Fruit fly (Drosophila melanogaster): ENCODE data around the gene Rtel1.
A peak's percentile ranks its signal among the peaks of the same experiment; 100 is the strongest.

Rtel1 gene

DNA sequence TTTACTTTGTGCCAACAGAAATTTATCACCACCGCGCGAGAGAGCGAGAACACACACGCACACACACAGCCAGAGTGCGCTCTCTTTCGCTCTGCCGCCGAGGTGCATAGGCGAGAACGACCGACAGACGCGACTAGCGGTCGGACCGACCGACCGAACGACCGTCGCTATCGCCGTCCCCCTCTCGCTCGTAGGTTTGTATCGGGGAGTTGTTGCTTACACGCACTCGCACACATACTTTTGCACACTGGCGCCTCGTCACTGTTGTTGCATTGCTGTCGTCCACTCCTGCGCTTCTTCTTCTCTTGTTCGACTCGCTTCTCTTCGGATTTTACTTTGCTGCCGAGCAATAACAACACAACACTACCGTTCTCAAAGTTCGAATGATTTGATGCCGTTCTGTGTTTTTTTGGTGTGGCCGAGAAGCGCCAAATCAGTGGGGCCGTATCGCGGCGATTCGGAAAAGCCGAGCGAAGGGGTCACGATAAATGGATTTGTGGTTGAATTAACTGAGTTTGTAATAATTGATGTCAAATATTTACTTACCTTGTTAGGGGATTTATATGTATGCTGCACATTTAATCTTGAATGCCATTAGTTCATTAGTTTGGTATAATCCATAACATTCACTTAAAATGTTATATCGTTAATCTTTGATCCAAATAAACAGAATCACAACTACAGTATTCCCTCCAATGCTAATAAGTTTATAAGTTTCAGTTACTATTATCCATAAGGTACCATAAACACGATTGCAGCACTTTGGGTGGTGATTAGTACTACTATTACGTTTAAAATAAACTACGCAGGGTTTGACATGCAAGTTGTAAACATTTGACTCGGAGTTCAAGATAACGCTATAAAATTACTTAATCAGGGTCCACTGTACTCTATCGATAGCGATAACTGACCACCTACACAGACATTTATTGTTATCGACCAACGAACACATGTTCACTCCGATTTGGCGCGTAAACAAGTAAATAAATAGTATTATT is at the start of gene Rtel1, which contains the start of gene IntS6:
Rtel1 (plus strand) TSS at position 884 of the 998 bp plus-strand sequence.
IntS6 (minus strand) TSS at position 391 of the 998 bp plus-strand sequence.
- TF ChIP-seq Dll (optimal IDR thresholded peaks at IDR 0.05) (peak; percentile 58), pan (optimal IDR thresholded peaks at IDR 0.05) (no peak), CG8478 (optimal IDR thresholded peaks at IDR 0.05) (peak; percentile 65), psq (optimal IDR thresholded peaks at IDR 0.05) (no peak)

DNA sequence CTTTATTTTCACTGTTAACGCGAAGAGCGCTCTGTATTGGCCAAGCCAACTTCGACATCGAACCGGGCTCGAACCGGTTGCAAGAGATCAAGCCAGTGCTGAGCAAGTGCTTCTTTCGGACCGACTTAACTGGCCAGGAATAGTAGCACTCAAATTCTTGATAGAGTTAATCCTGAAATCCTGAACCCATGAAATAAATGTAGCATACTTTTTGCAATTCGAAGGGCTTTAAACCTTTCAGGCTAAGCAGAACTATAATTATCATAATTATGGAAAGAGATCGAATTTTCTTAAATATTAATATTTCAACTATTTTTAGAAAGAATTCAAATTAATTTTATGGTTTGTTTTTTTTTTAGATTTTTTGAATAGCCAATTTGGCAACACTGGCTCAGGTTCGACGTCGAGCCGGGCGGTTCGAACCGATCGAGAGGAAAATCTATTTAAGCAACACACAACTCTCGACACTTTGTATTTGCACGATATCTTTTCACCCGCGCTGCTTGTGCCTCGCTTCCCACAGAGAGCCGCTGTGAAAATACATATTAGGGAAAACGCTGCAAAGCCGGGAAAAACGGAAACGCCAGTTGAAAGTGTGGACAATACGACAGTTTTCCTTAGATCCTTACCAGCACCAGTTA is 49.3 kb upstream of the Rtel1 start, which contains the start of gene AdamTS-B:
AdamTS-B (plus strand) TSS at position 471 of the 641 bp plus-strand sequence.
- TF ChIP-seq usp (GFP tag; optimal IDR thresholded peaks at IDR 0.05) (no peak), CG8478 (optimal IDR thresholded peaks at IDR 0.05) (no peak), psq (optimal IDR thresholded peaks at IDR 0.05) (no peak), pan (optimal IDR thresholded peaks at IDR 0.05) (no peak), Dll (optimal IDR thresholded peaks at IDR 0.05) (no peak), EcR (GFP tag; optimal IDR thresholded peaks at IDR 0.05) (no peak)

DNA sequence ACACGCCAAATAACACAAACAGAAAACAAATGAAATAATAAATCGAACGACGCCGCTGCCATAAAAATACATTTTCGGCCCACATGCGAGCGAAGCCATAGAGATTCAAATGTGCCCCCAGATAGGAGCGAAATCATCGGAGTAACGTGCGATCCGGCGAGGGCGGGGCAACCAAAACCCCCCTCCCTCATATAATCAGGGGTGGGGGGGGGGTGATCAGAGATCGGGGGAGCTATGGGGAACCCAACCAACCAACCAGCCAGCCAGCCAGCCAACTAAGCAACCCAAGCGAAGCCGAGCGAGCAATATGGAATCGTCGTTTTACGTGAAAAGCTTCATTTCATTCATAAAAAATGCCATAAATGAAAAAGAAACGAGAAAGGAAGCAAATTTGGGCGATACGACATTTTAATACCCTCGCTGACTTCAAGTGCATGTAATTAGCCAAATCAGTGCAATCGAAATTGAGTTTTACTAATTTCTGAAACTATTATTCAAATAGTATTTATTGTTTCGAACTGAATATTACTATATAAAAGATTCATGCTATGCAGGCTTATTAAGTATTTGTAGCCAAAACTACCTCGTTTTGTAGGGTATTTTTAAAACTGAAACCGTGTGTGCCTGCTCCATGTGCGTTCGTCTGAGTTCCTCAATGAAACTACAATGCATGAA is 47.6 kb upstream of the Rtel1 start:
- TF ChIP-seq Dll (optimal IDR thresholded peaks at IDR 0.05) (no peak), pan (optimal IDR thresholded peaks at IDR 0.05) (peak; percentile 70)

DNA sequence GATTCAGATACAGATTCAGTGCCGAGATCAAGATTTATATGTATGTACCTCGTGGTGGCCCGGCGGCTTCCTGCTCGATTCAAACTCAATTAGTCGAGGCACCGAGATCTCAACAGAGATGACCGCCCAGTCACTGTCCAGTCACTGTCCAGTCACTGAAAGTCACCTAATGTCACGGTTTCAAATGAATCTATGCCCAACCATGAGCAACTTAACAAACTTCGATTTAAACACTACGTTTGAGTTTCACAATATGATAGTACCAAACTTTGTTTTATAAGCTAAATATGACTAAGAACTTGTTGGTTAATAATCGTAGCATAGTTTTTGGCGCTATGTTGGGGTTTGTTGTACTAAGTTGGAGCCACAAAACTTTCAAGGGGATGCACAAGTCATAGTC is 42.5 kb upstream of the Rtel1 start:
- no peak for TF ChIP-seq Dll (optimal IDR thresholded peaks at IDR 0.05)
- TF ChIP-seq pan (optimal IDR thresholded peaks at IDR 0.05), result no peak
- TF ChIP-seq EcR (GFP tag; optimal IDR thresholded peaks at IDR 0.05), result no peak
- TF ChIP-seq CG8478 (optimal IDR thresholded peaks at IDR 0.05), result no peak
- no peak for TF ChIP-seq usp (GFP tag; optimal IDR thresholded peaks at IDR 0.05)
- no peak for TF ChIP-seq psq (optimal IDR thresholded peaks at IDR 0.05)

DNA sequence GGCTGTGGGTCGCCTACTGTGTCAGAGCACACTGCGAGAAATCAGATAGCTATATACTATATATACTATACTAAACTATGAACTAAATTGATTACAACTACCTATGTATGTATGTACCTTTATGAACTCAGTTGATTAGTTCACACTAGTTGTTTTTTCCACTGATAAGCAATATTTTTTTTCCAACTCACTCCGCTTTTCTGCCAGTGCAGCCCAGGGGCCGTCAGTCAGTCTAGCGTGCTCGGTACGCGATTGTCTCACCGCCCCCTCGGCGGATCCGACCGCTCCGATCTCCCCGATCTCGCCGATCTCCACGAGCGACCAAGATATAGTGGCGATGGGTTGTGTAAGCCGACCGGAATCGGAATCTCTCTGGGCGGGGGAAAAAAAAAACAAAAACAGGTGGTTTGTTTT is 41.6 kb upstream of the Rtel1 start:
- TF ChIP-seq psq (optimal IDR thresholded peaks at IDR 0.05), result no peak
- TF ChIP-seq usp (GFP tag; optimal IDR thresholded peaks at IDR 0.05), result no peak
- no peak for TF ChIP-seq Dll (optimal IDR thresholded peaks at IDR 0.05)
- no peak for TF ChIP-seq EcR (GFP tag; optimal IDR thresholded peaks at IDR 0.05)
- no peak for TF ChIP-seq pan (optimal IDR thresholded peaks at IDR 0.05)
- TF ChIP-seq CG8478 (optimal IDR thresholded peaks at IDR 0.05), result no peak

DNA sequence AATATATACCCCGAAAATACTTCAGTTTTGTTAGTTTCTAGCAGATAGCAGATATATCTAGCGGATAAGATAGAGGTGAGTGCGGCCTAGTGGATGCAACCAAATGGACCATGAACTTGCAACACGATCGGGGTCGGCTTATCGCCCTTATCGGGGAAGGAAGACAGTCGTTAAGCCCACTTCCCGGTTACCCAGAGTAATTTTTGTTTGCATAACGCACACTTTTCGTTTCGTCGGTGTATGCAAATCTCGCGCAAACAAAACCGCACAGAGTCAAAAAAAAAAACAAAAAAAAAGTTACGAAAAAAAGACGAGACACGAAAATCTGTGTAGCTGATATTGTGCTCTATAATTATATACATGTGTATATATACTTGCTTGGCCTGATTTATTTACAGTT is 34.6 kb upstream of the Rtel1 start:
- TF ChIP-seq Dll (optimal IDR thresholded peaks at IDR 0.05) (no peak), psq (optimal IDR thresholded peaks at IDR 0.05) (no peak), usp (GFP tag; optimal IDR thresholded peaks at IDR 0.05) (no peak)

DNA sequence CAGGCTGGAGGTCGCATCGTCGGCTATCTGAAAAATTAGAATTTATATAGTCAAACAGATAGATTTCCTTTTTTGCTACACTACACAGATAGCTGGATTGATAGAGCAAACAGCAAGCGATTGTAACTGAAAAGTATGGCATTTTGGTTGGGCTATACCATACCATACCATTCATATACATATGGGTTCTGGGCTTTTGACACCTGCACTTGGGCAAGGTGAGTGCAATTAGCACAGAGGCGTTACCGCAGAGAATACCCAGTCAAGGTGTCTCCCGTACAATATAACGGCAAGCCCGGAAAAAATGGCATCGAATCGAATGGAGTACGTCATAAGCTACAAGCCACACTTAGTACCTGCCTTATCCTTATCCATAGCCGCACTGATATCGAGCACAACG is 32.8 kb upstream of the Rtel1 start:
- no peak for TF ChIP-seq usp (GFP tag; optimal IDR thresholded peaks at IDR 0.05)
- TF ChIP-seq pan (optimal IDR thresholded peaks at IDR 0.05), result no peak
- no peak for TF ChIP-seq EcR (GFP tag; optimal IDR thresholded peaks at IDR 0.05)
- TF ChIP-seq CG8478 (optimal IDR thresholded peaks at IDR 0.05), result no peak
- TF ChIP-seq Dll (optimal IDR thresholded peaks at IDR 0.05), result no peak

DNA sequence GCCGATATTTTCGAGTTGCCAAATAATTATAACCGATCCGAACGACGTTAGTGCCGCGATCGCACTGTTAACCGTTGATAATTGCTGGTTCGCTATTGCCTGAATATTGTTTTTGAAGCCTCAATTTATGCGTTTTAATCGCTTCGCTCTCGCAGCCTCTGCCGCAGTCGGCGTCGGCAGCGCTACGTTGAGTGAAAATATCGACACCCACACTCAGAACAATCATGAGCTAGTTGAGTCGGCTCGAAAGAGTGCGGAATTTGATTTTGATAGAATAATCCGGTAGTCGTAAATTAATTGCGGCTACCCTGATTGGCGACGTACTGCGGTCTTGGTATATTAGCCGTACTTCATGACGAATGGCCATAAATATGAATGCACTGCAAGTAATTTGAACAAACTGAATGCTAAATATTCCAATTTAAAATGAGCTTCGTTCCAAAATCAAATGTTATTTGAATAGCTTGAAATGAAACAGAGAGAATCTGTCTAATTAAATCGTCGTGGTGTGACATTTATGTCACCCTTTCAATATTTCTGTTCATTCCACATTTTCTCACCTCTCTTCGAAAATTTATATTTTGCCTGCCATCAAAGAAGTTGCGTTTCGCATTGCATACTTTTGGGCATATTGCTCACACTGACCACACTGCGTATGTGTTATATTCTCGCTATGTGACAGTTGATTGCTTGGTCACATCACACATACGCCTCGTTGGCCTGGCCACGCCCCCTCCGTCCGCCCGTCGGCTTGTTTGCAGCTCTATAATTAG is 31.9 kb upstream of the Rtel1 start:
- no peak for TF ChIP-seq psq (optimal IDR thresholded peaks at IDR 0.05)
- no peak for TF ChIP-seq EcR (GFP tag; optimal IDR thresholded peaks at IDR 0.05)
- no peak for TF ChIP-seq Dll (optimal IDR thresholded peaks at IDR 0.05)
- TF ChIP-seq usp (GFP tag; optimal IDR thresholded peaks at IDR 0.05), result no peak
- TF ChIP-seq CG8478 (optimal IDR thresholded peaks at IDR 0.05), result no peak
- TF ChIP-seq pan (optimal IDR thresholded peaks at IDR 0.05), result no peak

DNA sequence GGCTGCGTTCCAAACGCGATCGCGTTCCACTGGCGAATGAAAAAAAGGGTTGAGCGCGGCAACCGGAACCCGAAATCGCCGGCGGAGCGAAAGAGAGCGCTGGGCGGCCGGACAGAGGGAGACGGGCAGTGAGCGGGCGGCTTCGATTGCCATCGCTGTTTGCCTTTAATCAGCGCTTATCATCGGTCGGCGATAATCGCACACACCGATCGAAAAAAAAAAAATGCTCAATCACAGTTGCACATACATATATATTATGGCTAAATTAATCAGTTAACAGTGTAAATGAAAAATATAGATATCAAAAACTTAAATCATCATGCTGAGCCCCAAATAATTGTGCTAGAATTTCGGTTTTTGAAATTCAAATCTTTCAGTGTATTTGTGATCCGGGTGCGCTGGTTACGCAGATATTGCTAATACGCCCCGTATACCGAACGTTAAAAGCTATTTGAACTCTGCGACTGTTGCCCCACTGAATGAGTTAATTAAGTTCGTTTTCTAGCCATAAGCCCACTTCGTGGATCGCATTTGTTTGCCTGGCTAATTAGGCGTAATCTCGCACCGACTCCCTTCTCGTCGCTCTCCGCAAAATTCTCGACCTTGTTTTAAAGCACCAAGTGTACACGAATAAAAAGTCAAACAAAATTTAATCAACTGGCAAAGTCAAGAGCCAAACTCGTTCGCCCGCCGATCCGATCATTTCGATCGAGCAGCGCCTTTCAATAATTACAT is 29.6 kb upstream of the Rtel1 start, which contains the start of gene CG33080:
CG33080 (minus strand) TSS at position 38 of the 735 bp plus-strand sequence.
- TF ChIP-seq CG8478 (optimal IDR thresholded peaks at IDR 0.05), result no peak
- no peak for TF ChIP-seq psq (optimal IDR thresholded peaks at IDR 0.05)
- no peak for TF ChIP-seq pan (optimal IDR thresholded peaks at IDR 0.05)
- TF ChIP-seq usp (GFP tag; optimal IDR thresholded peaks at IDR 0.05), result no peak
- TF ChIP-seq EcR (GFP tag; optimal IDR thresholded peaks at IDR 0.05), result no peak
- no peak for TF ChIP-seq Dll (optimal IDR thresholded peaks at IDR 0.05)

DNA sequence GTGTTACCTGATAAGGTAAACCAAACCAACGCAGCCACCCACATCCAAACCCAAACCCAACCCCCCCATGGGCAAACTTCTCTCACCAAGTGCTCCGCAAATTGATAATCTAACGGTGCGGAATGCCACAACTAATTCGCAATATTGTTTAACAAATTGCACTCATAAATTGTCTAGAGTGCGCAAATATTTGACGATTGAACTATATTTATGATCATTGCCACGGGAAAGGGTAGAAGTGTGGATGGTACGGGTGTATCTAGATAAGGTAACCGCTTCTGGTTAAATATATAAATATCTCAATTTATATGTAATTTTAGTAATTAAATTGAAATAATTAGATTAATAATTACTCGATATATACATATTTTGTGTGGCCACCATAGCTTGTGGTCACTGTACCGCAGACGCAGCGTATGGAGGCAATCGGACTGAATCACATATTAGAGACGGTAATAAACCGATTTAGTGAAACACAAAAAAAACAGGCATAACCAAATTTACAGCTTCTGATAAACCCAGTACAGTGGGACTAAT is 29.0 kb upstream of the Rtel1 start:
- TF ChIP-seq EcR (GFP tag; optimal IDR thresholded peaks at IDR 0.05) (no peak), usp (GFP tag; optimal IDR thresholded peaks at IDR 0.05) (no peak), CG8478 (optimal IDR thresholded peaks at IDR 0.05) (no peak), psq (optimal IDR thresholded peaks at IDR 0.05) (no peak), Dll (optimal IDR thresholded peaks at IDR 0.05) (no peak), pan (optimal IDR thresholded peaks at IDR 0.05) (no peak)
